Fruit fly (Drosophila melanogaster) whole organism, pupa: Measurements from ENCODE around the gene CG18789.

Source experiments
- CG10348 ChIP-seq: fragments of 200-800 bp; sonication (Bioruptor generic); IDR thresholded peaks from 2 replicates; pipeline ENCODE4 v1.3.6; 2022; ENCODE audit warnings: missing biosample characterization, missing genetic modification characterization
- CG12605 ChIP-seq: fragments of 200-800 bp; sonication (Bioruptor generic); IDR thresholded peaks from 2 replicates; pipeline ENCODE4 v1.3.6; 2022; ENCODE audit warnings: missing biosample characterization, missing genetic modification characterization
- CG13204 ChIP-seq: fragments of 200-800 bp; sonication (Bioruptor generic); optimal IDR thresholded peaks from 2 replicates; lab custom pipeline; 2018; ENCODE audit warnings: missing biosample characterization, mild to moderate bottlenecking, missing genetic modification characterization, moderate library complexity
- CG14655 ChIP-seq: fragments of 200-800 bp; sonication (Bioruptor generic); optimal IDR thresholded peaks from 3 replicates; lab custom pipeline; 2017; ENCODE audit warnings: mild to moderate bottlenecking, missing biosample characterization, missing genetic modification reagents, missing genetic modification characterization
- CG15710 ChIP-seq: fragments of 200-800 bp; sonication (Bioruptor generic); optimal IDR thresholded peaks from 2 replicates; lab custom pipeline; 2018; ENCODE audit warnings: missing biosample characterization, mild to moderate bottlenecking, missing genetic modification characterization, moderate library complexity
- CG17806 ChIP-seq: fragments of 200-800 bp; sonication (Bioruptor generic); optimal IDR thresholded peaks from 2 replicates; lab custom pipeline; 2018; ENCODE audit warnings: missing biosample characterization, mild to moderate bottlenecking, missing genetic modification characterization, moderate library complexity
- CG32121 ChIP-seq: fragments of 200-800 bp; sonication (Bioruptor generic); IDR thresholded peaks from 2 replicates; pipeline ENCODE4 v1.3.6; 2022; ENCODE audit warnings: missing biosample characterization, missing genetic modification characterization
- CG34367 ChIP-seq: fragments of 200-800 bp; sonication (Bioruptor generic); optimal IDR thresholded peaks from 2 replicates; lab custom pipeline; 2018; ENCODE audit warnings: missing biosample characterization, mild to moderate bottlenecking, missing genetic modification characterization
- CG4496 ChIP-seq: fragments of 200-800 bp; sonication (Bioruptor generic); IDR thresholded peaks from 3 replicates; pipeline ENCODE4 v1.3.6; 2022; ENCODE audit warnings: missing biosample characterization, missing genetic modification characterization
- CG8159 ChIP-seq: fragments of 200-800 bp; sonication (Bioruptor generic); optimal IDR thresholded peaks from 3 replicates; lab custom pipeline; 2018; ENCODE audit warnings: missing biosample characterization, mild to moderate bottlenecking, missing genetic modification characterization, moderate library complexity
- CG8301 ChIP-seq: fragments of 200-800 bp; sonication (Bioruptor generic); optimal IDR thresholded peaks from 2 replicates; lab custom pipeline; 2018; ENCODE audit warnings: missing biosample characterization, mild to moderate bottlenecking, missing genetic modification characterization
- CG9948 ChIP-seq: fragments of 200-800 bp; sonication (Bioruptor generic); optimal IDR thresholded peaks from 2 replicates; lab custom pipeline; 2018; ENCODE audit warnings: missing biosample characterization, mild to moderate bottlenecking, missing genetic modification characterization, moderate library complexity
- D1 ChIP-seq: fragments of 200-800 bp; sonication (Bioruptor generic); optimal IDR thresholded peaks from 2 replicates; lab custom pipeline; 2018; ENCODE audit warnings: missing biosample characterization, mild to moderate bottlenecking, missing genetic modification characterization, moderate library complexity
- EcR ChIP-seq: fragments of 200-800 bp; sonication (Bioruptor generic); optimal IDR thresholded peaks from 3 replicates; lab custom pipeline; 2019; ENCODE audit warnings: missing biosample characterization, missing genetic modification characterization, mild to moderate bottlenecking, moderate library complexity, missing genetic modification reagents
- Ets98B ChIP-seq: fragments of 200-800 bp; sonication (Bioruptor generic); IDR thresholded peaks from 2 replicates; pipeline ENCODE4 v1.3.6; 2022; ENCODE audit warnings: missing biosample characterization, missing genetic modification characterization
- Pif1A ChIP-seq: fragments of 200-800 bp; sonication (Bioruptor generic); optimal IDR thresholded peaks from 3 replicates; lab custom pipeline; 2016; ENCODE audit warnings: missing biosample characterization, missing genetic modification characterization
- Pif1B ChIP-seq: fragments of 200-800 bp; sonication (Bioruptor generic); optimal IDR thresholded peaks from 3 replicates; lab custom pipeline; 2016; ENCODE audit warnings: missing biosample characterization, missing genetic modification characterization
- Snoo ChIP-seq: fragments of 200-800 bp; sonication (Bioruptor generic); optimal IDR thresholded peaks from 3 replicates; lab custom pipeline; 2017; ENCODE audit warnings: missing biosample characterization, mild to moderate bottlenecking, missing genetic modification characterization, inconsistent platforms
- fd96Ca ChIP-seq: fragments of 200-800 bp; sonication (Bioruptor generic); IDR thresholded peaks from 3 replicates; pipeline ENCODE4 v1.3.6; 2022; ENCODE audit warnings: missing biosample characterization, missing genetic modification characterization
- gl ChIP-seq: fragments of 200-800 bp; sonication (Bioruptor generic); optimal IDR thresholded peaks from 2 replicates; lab custom pipeline; 2018; ENCODE audit warnings: missing biosample characterization, mild to moderate bottlenecking, missing genetic modification characterization
- rn ChIP-seq: fragments of 200-800 bp; sonication (Bioruptor generic); IDR thresholded peaks from 2 replicates; pipeline ENCODE4 v1.3.6; 2022; ENCODE audit warnings: missing biosample characterization, missing genetic modification characterization

CG18789 gene

dm6 chr2L:11968581-11969272 lies 26.5 kb downstream of the CG18789 start:
- TF ChIP-seq Pif1B (GFP tag; lab: Kevin White, UChicago) (peak; percentile 39), CG15710 (tag; lab: Kevin White, UChicago) (peak; percentile 46), CG13204 (GFP tag; lab: Kevin White, UChicago) (peak; percentile 25), D1 (tag; lab: Kevin White, UChicago) (no peak), CG14655 (GFP tag; lab: Kevin White, UChicago) (peak; percentile 81), CG17806 (tag; lab: Kevin White, UChicago) (peak; percentile 47), CG12605 (GFP tag; lab: Robert Waterston, UW) (no peak), Pif1A (peak; percentile 34), fd96Ca (GFP tag; lab: Robert Waterston, UW) (0 out of 3 replicates have a peak, but pooled peaks have one; percentile 33), CG34367 (tag; lab: Kevin White, UChicago) (peak; percentile 34), Snoo (tag; lab: Kevin White, UChicago) (peak; percentile 14), rn (GFP tag; lab: Robert Waterston, UW) (no peak), CG10348 (GFP tag; lab: Robert Waterston, UW) (no peak), CG32121 (GFP tag; lab: Robert Waterston, UW) (0 out of 2 replicates have a peak, but pooled peaks have one; percentile 10), CG8301 (tag; lab: Kevin White, UChicago) (peak; percentile 64), EcR (peak; percentile 11), gl (tag; lab: Kevin White, UChicago) (no peak), Ets98B (no peak), CG9948 (peak; percentile 58), CG4496 (no peak), CG8159 (peak; percentile 67)
- TF ChIP-seq, all 21 proteins: peak for 14

DNA sequence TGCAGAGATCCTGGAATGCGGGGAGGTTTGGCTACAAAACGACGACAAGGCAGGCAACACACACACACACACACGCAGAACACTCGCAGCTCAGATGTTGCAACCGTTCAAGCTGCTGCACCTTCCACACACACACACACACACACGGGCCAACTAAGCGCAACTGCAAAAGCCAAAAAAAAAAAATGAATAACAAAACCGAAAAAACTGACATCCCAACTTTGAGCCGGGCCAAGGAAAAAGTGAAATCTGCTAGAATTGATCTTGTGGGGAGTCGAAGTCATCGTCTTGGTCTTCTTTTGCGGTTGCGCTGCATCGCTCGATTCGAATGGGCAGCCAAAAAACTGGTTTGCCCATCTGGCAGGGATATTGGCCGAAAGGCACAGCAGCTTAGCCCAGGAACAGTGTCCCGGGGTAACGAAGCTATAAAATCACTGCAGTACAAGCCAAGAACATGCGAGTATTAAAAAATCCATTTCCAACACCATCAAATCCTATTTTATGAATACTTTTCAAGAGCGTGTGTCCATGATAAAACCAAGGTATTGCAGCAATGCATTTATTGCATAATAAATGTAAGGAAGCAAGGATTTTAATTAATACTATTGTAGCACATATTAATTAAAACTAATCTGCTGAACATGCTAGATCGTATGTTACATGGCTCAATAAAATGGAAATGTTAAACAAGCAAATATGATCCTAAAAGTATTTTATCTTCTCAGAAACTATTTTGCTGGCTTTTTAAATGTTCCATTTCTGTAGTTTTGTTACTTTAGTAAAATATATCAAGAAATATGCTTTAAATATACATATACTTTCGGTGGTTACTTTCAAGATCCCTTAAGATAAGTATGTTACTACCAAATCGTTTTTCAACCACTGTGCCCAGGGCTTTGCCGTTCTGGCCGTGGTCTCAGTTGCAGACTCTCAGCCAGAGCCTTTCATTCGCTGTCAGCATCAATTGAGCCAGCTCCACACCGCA lies 29.3 kb downstream of the CG18789 start:
- TF ChIP-seq fd96Ca (GFP tag; lab: Robert Waterston, UW) (0 out of 3 replicates have a peak, but pooled peaks have one; percentile 28), CG12605 (GFP tag; lab: Robert Waterston, UW) (no peak), CG32121 (GFP tag; lab: Robert Waterston, UW) (no peak), CG10348 (GFP tag; lab: Robert Waterston, UW) (no peak), gl (tag; lab: Kevin White, UChicago) (peak; percentile 43), CG4496 (no peak), CG13204 (GFP tag; lab: Kevin White, UChicago) (no peak), CG34367 (tag; lab: Kevin White, UChicago) (peak; percentile 8), rn (GFP tag; lab: Robert Waterston, UW) (no peak), CG8301 (tag; lab: Kevin White, UChicago) (peak; percentile 22), D1 (tag; lab: Kevin White, UChicago) (no peak), Ets98B (no peak), Pif1B (GFP tag; lab: Kevin White, UChicago) (no peak), CG17806 (tag; lab: Kevin White, UChicago) (peak; percentile 18), Pif1A (no peak), CG8159 (peak; percentile 67), CG9948 (peak; percentile 43), EcR (peak; percentile 49), Snoo (tag; lab: Kevin White, UChicago) (peak; percentile 25), CG14655 (GFP tag; lab: Kevin White, UChicago) (peak; percentile 53), CG15710 (tag; lab: Kevin White, UChicago) (peak; percentile 59)

DNA sequence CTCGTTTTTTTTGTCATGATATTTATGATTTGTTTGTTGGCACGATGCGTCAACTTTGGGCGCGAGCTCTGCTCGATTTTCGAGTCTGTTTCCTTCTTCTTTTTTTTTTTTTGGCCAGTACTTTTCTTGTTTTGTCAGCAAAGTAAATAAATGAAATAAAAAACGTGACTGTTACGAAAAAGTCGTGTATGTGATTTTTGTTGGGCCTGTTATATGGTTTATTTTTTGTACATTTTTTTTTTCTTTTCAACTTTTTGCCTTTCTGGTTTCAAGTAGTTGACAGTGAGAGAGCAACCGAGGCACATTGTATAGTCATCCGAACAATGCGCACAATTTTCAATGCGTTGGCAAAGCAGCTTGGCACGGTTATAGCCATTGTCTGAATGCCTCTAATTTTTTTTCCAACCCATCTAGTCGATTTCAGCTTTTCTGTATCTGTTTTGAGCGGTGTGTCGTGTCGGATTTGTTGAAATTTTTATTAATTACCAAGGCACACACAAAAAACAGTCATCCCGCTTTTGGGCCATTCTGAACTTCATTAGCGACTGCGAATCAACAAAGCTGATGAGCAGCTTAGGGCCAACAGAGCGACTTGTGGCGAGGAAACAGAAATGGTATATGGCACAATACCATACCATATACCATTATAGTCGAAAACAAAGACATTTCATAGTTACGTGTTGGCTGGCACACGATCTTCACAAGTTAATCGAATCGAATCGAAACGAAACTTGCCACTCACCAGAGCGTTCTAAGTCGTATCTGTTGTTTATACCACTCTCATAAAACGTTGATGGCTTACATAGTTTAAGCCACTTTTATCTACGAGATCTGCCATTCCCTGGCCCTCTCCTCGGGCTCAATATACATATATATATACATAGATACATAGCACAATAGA lies 31.6 kb downstream of the CG18789 start:
- TF ChIP-seq CG34367 (tag; lab: Kevin White, UChicago) (no peak), Pif1A (peak; percentile 21)

- TF ChIP-seq CG8301 (tag; lab: Kevin White, UChicago) (no peak), CG8159 (no peak), CG9948 (no peak), D1 (tag; lab: Kevin White, UChicago) (no peak), CG15710 (tag; lab: Kevin White, UChicago) (no peak), Snoo (tag; lab: Kevin White, UChicago) (no peak), rn (GFP tag; lab: Robert Waterston, UW) (no peak), CG10348 (GFP tag; lab: Robert Waterston, UW) (no peak), CG4496 (no peak)
- TF ChIP-seq, all 21 proteins: peak for 0
Observed at dm6 chr2L:11960909-11961308, 34.3 kb downstream of the CG18789 start.

- no peak for TF ChIP-seq CG32121 (GFP tag; lab: Robert Waterston, UW)
- peak; percentile 18 for TF ChIP-seq CG8159
- no peak for TF ChIP-seq CG13204 (GFP tag; lab: Kevin White, UChicago)
- TF ChIP-seq CG15710 (tag; lab: Kevin White, UChicago): no peak
- no peak for TF ChIP-seq CG10348 (GFP tag; lab: Robert Waterston, UW)
- TF ChIP-seq D1 (tag; lab: Kevin White, UChicago): no peak
- TF ChIP-seq gl (tag; lab: Kevin White, UChicago): no peak
- TF ChIP-seq CG14655 (GFP tag; lab: Kevin White, UChicago): peak; percentile 32
- TF ChIP-seq Pif1A: peak; percentile 10
- no peak for TF ChIP-seq fd96Ca (GFP tag; lab: Robert Waterston, UW)
- TF ChIP-seq CG8301 (tag; lab: Kevin White, UChicago): no peak
- no peak for TF ChIP-seq Pif1B (GFP tag; lab: Kevin White, UChicago)
- no peak for TF ChIP-seq CG12605 (GFP tag; lab: Robert Waterston, UW)
- TF ChIP-seq EcR: no peak
- no peak for TF ChIP-seq rn (GFP tag; lab: Robert Waterston, UW)
- TF ChIP-seq CG9948: no peak
- TF ChIP-seq CG4496: no peak
- TF ChIP-seq Snoo (tag; lab: Kevin White, UChicago): no peak
- no peak for TF ChIP-seq CG17806 (tag; lab: Kevin White, UChicago)
- TF ChIP-seq Ets98B: no peak
- TF ChIP-seq CG34367 (tag; lab: Kevin White, UChicago): no peak
- TF ChIP-seq, all 21 proteins: peak for 3
Observed at dm6 chr2L:11958729-11959128, 36.5 kb downstream of the CG18789 start.
